Fruit fly (Drosophila melanogaster) whole organism: Measurements from ENCODE around the gene Muted.

Source experiments
- CG8478 ChIP-seq: fragments of >200 bp; optimal IDR thresholded peaks from 2 replicates; lab custom pipeline; 2018; ENCODE audit warnings: inconsistent platforms
- Dll ChIP-seq: fragments of >200 bp; optimal IDR thresholded peaks from 2 replicates; lab custom pipeline; 2017
- EcR ChIP-seq, 2 experiments: fragments of >200 bp; optimal IDR thresholded peaks; 2 replicates each; lab custom pipeline; 2017; ENCODE audit warnings: missing biosample characterization in 2 of 2, missing genetic modification characterization in 2 of 2, missing genetic modification reagents in 2 of 2
- pan ChIP-seq: fragments of >200 bp; optimal IDR thresholded peaks from 2 replicates; lab custom pipeline; 2017
- psq ChIP-seq: fragments of >200 bp; optimal IDR thresholded peaks from 2 replicates; lab custom pipeline; 2017
- usp ChIP-seq: fragments of >200 bp; optimal IDR thresholded peaks from 2 replicates; lab custom pipeline; 2017; ENCODE audit warnings: missing biosample characterization, missing genetic modification characterization, mixed read lengths

DNA sequence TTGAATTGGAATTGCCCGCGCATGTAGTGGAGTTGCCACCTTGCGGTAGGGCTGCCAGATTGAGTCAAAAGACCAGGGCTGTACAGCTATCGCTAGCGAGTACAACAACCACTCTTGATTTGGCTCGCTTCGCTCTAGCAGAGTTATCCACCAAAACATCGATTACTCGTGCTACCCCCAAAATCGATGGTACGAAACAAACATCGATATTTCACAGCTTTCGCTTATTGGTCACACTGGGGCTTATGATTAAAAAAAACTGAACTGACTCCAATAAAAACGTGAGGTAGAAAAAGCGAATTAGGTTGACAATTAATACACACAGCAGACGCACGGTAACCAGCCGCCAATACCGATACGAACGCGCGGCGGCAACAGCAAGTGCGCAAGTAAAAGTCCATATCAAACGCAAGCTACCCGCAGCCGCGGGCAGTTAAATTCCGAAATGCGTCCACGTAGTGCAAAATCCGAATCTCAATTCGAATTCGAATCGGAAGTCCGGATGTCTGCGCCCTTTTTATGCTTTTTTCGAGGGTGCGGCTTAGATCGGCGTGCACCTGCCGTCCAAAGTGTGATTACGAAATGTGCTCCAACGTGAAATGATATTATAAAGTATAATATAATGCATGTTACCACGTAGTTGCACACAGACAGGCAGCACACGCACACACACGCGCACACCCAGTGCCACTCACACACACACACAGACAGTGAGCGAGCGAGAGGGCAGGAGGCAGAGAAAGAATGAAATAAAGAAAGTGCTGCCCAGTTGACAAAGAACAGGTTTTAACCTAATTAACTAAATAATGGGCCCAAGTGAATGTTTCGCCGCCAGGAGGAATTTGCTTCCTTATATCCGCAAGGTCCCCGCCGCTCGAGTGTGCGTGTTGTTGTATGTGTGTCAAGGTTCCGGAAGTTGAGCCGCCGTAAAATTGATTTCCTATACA is 5.7 kb upstream of the Muted start, which contains the start of gene Sar1:
- TF ChIP-seq psq (lab: Kevin White, UChicago): no peak
- TF ChIP-seq CG8478: no peak
- TF ChIP-seq Dll (lab: Kevin White, UChicago): no peak
- no peak for TF ChIP-seq EcR (GFP tag; optimal IDR thresholded peaks at IDR 0.05; lab: Kevin White, UChicago)
- no peak for TF ChIP-seq usp (GFP tag; lab: Kevin White, UChicago)
- TF ChIP-seq pan (lab: Kevin White, UChicago): no peak
